Worm (Caenorhabditis elegans): Measurements from ENCODE around the gene dnc-2.

ce11 chrIII:5883517-5883916, 42.0 kb downstream of the dnc-2 start:
- TF ChIP-seq F22D6.2 (tag; optimal IDR thresholded peaks at IDR 0.05) (no peak), ceh-27 (GFP tag; optimal IDR thresholded peaks at IDR 0.05) (no peak), F49E8.2 (tag; optimal IDR thresholded peaks at IDR 0.05; ENCODE audit: insufficient read depth) (no peak), tbp1 (GFP tag; optimal IDR thresholded peaks at IDR 0.05) (no peak)

All from whole organism, young adult.